Fruit fly (Drosophila melanogaster) whole organism, embryonic: ENCODE data around the gene Ste12DOR.

Experiments used
- Blimp-1 ChIP-seq: fragments of 200-800 bp; sonication (Bioruptor generic); optimal IDR thresholded peaks from 3 replicates; lab custom pipeline; 2018; ENCODE audit warnings: missing biosample characterization, missing genetic modification characterization, mild to moderate bottlenecking, moderate library complexity, missing genetic modification reagents
- CG10431 ChIP-seq: fragments of 200-800 bp; sonication (Bioruptor generic); optimal IDR thresholded peaks from 3 replicates; lab custom pipeline; 2018; ENCODE audit warnings: missing biosample characterization, mild to moderate bottlenecking, missing genetic modification characterization
- CG11247 ChIP-seq: fragments of 200-800 bp; sonication (Bioruptor generic); IDR thresholded peaks from 2 replicates; pipeline ENCODE4 v1.3.6; 2022; ENCODE audit warnings: missing biosample characterization, missing genetic modification characterization
- CG13287 ChIP-seq: fragments of 200-800 bp; sonication (Bioruptor generic); IDR thresholded peaks from 2 replicates; pipeline ENCODE4 v1.3.6; 2022; ENCODE audit warnings: missing biosample characterization, missing genetic modification characterization; ENCODE audit not compliant: partially characterized antibody
- CG15011 ChIP-seq: fragments of 200-800 bp; sonication (Bioruptor generic); optimal IDR thresholded peaks from 3 replicates; lab custom pipeline; 2018; ENCODE audit warnings: missing biosample characterization, mild to moderate bottlenecking, missing genetic modification characterization
- CG1647 ChIP-seq: fragments of 200-800 bp; sonication (Bioruptor generic); optimal IDR thresholded peaks from 3 replicates; lab custom pipeline; 2016; ENCODE audit warnings: missing biosample characterization, missing genetic modification characterization
- CG17568 ChIP-seq: fragments of 200-800 bp; sonication (Bioruptor generic); optimal IDR thresholded peaks from 2 replicates; lab custom pipeline; 2018; ENCODE audit warnings: missing biosample characterization, mild to moderate bottlenecking, missing genetic modification characterization, moderate library complexity
- CG17802 ChIP-seq: fragments of 200-800 bp; sonication (Bioruptor generic); optimal IDR thresholded peaks from 2 replicates; lab custom pipeline; 2018; ENCODE audit warnings: missing biosample characterization, mild to moderate bottlenecking, missing genetic modification characterization, moderate library complexity
- CG2712 ChIP-seq: fragments of 200-800 bp; optimal IDR thresholded peaks from 3 replicates; lab custom pipeline; 2019; ENCODE audit warnings: missing biosample characterization, mild to moderate bottlenecking, missing genetic modification characterization, moderate library complexity
- CG2875 ChIP-seq: fragments of 200-800 bp; sonication (Bioruptor generic); optimal IDR thresholded peaks from 2 replicates; lab custom pipeline; 2017; ENCODE audit warnings: missing biosample characterization, mild to moderate bottlenecking, missing genetic modification characterization, missing genetic modification reagents
- CG32772 ChIP-seq: fragments of 200-800 bp; sonication (Bioruptor generic); IDR thresholded peaks from 2 replicates; pipeline ENCODE4 v1.3.6; 2022; ENCODE audit warnings: missing biosample characterization, missing genetic modification characterization
- CG6689 ChIP-seq: fragments of 200-800 bp; sonication (Bioruptor generic); IDR thresholded peaks from 2 replicates; pipeline ENCODE4 v1.3.6; 2022; ENCODE audit warnings: missing biosample characterization, missing genetic modification characterization
- CG7357 ChIP-seq: fragments of 200-800 bp; sonication (Bioruptor generic); IDR thresholded peaks from 3 replicates; pipeline ENCODE4 v1.3.6; 2022; ENCODE audit warnings: missing biosample characterization, missing genetic modification characterization
- CkIIα-i1 ChIP-seq: fragments of 200-800 bp; sonication (Bioruptor generic); IDR thresholded peaks from 2 replicates; pipeline ENCODE4 v1.3.6; 2022; ENCODE audit warnings: missing biosample characterization, missing genetic modification characterization
- Dll ChIP-seq: fragments of 200-800 bp; sonication (Bioruptor generic); IDR thresholded peaks from 4 replicates; pipeline ENCODE4 v1.3.6; 2022; ENCODE audit warnings: missing biosample characterization, missing genetic modification characterization; ENCODE audit not compliant: partially characterized antibody
- Fer1 ChIP-seq: fragments of 200-800 bp; sonication (Bioruptor generic); optimal IDR thresholded peaks from 2 replicates; lab custom pipeline; 2017; ENCODE audit warnings: missing biosample characterization, mild to moderate bottlenecking, missing genetic modification characterization
- Fer3 ChIP-seq: fragments of 200-800 bp; sonication (Bioruptor generic); optimal IDR thresholded peaks from 2 replicates; lab custom pipeline; 2018; ENCODE audit warnings: missing biosample characterization, mild to moderate bottlenecking, missing genetic modification characterization, moderate library complexity
- GATAe ChIP-seq: fragments of 200-800 bp; sonication (Bioruptor generic); conservative IDR thresholded peaks from 2 replicates; pipeline ENCODE4 v1.3.6; 2022; ENCODE audit warnings: missing biosample characterization, missing genetic modification characterization
- HLH4C ChIP-seq: fragments of 200-800 bp; sonication (Bioruptor generic); IDR thresholded peaks from 3 replicates; pipeline ENCODE4 v1.3.6; 2022; ENCODE audit warnings: missing biosample characterization, missing genetic modification characterization; ENCODE audit not compliant: partially characterized antibody
- Hey ChIP-seq: fragments of 200-800 bp; sonication (Bioruptor generic); optimal IDR thresholded peaks from 3 replicates; lab custom pipeline; 2018; ENCODE audit warnings: missing biosample characterization, mild to moderate bottlenecking, missing genetic modification characterization
- Lhr ChIP-seq: fragments of 200-800 bp; sonication (Bioruptor generic); optimal IDR thresholded peaks from 3 replicates; lab custom pipeline; 2017; ENCODE audit warnings: mild to moderate bottlenecking, missing biosample characterization, missing genetic modification reagents, missing genetic modification characterization
- Lim3 ChIP-seq: fragments of 200-800 bp; sonication (Bioruptor generic); IDR thresholded peaks from 2 replicates; pipeline ENCODE4 v1.3.6; 2022; ENCODE audit warnings: missing biosample characterization, missing genetic modification characterization
- MESR4 ChIP-seq: fragments of 200-800 bp; sonication (Bioruptor generic); optimal IDR thresholded peaks from 2 replicates; lab custom pipeline; 2018; ENCODE audit warnings: missing biosample characterization, mild to moderate bottlenecking, missing genetic modification characterization, moderate library complexity
- MTF-1 ChIP-seq: fragments of 200-800 bp; sonication (Bioruptor generic); optimal IDR thresholded peaks from 2 replicates; lab custom pipeline; 2018; ENCODE audit warnings: missing biosample characterization, mild to moderate bottlenecking, missing genetic modification characterization, borderline replicate concordance
- Max ChIP-seq: fragments of 200-800 bp; sonication (Bioruptor generic); optimal IDR thresholded peaks from 2 replicates; lab custom pipeline; 2016; ENCODE audit warnings: missing biosample characterization, mild to moderate bottlenecking, missing genetic modification characterization
- Stat92E ChIP-seq, 3 experiments: fragments of >200 bp in 2 of 3; fragments of 200-800 bp in 1 of 3; sonication (Bioruptor generic) in 1 of 3; optimal IDR thresholded peaks; 2 replicates each; lab custom pipeline; 2017 to 2019; ENCODE audit warnings: missing biosample characterization in 3 of 3, missing genetic modification characterization in 3 of 3, mild to moderate bottlenecking in 1 of 3, moderate library complexity in 1 of 3
- YL-1 ChIP-seq: fragments of 200-800 bp; sonication (Bioruptor generic); optimal IDR thresholded peaks from 3 replicates; lab custom pipeline; 2017; ENCODE audit warnings: missing biosample characterization, mild to moderate bottlenecking, missing genetic modification characterization
- az2 ChIP-seq: fragments of 200-800 bp; sonication (Bioruptor generic); optimal IDR thresholded peaks from 3 replicates; lab custom pipeline; 2016; ENCODE audit warnings: missing biosample characterization, missing genetic modification characterization
- caup ChIP-seq: fragments of 200-800 bp; sonication (Bioruptor generic); optimal IDR thresholded peaks from 3 replicates; lab custom pipeline; 2017; ENCODE audit warnings: missing biosample characterization, mild to moderate bottlenecking, missing genetic modification characterization, moderate library complexity; ENCODE audit not compliant: severe bottlenecking
- crol ChIP-seq: fragments of 200-800 bp; sonication (Bioruptor generic); IDR thresholded peaks from 2 replicates; pipeline ENCODE4 v1.3.6; 2022; ENCODE audit warnings: missing biosample characterization, missing genetic modification characterization
- cwo ChIP-seq: fragments of 200-800 bp; sonication (Bioruptor generic); optimal IDR thresholded peaks from 3 replicates; lab custom pipeline; 2017; ENCODE audit warnings: missing biosample characterization, missing genetic modification characterization, mild to moderate bottlenecking, moderate library complexity, missing genetic modification reagents
- dan ChIP-seq: fragments of 200-800 bp; sonication (Bioruptor generic); IDR thresholded peaks from 2 replicates; pipeline ENCODE4 v1.3.6; 2022; ENCODE audit warnings: missing biosample characterization, missing genetic modification characterization
- exex ChIP-seq: fragments of 200-800 bp; sonication (Bioruptor generic); optimal IDR thresholded peaks from 4 replicates; lab custom pipeline; 2018; ENCODE audit warnings: missing biosample characterization, mild to moderate bottlenecking, missing genetic modification characterization, moderate library complexity
- gcm ChIP-seq: fragments of 200-800 bp; sonication (Bioruptor generic); optimal IDR thresholded peaks from 2 replicates; lab custom pipeline; 2019; ENCODE audit warnings: missing biosample characterization, mild to moderate bottlenecking, missing genetic modification characterization, moderate library complexity
- hth ChIP-seq: fragments of >200 bp; optimal IDR thresholded peaks from 2 replicates; lab custom pipeline; 2017; ENCODE audit warnings: inconsistent platforms
- jing ChIP-seq: fragments of 200-800 bp; sonication (Bioruptor generic); optimal IDR thresholded peaks from 2 replicates; lab custom pipeline; 2018; ENCODE audit warnings: missing biosample characterization, mild to moderate bottlenecking, missing genetic modification characterization
- knrl ChIP-seq: fragments of 200-800 bp; sonication (Bioruptor generic); IDR thresholded peaks from 3 replicates; pipeline ENCODE4 v1.3.6; 2022; ENCODE audit warnings: missing biosample characterization, missing genetic modification characterization; ENCODE audit not compliant: partially characterized antibody
- lbe ChIP-seq: fragments of 200-800 bp; sonication (Bioruptor generic); optimal IDR thresholded peaks from 2 replicates; lab custom pipeline; 2016; ENCODE audit warnings: missing biosample characterization, mild to moderate bottlenecking, missing genetic modification characterization
- onecut ChIP-seq: fragments of 200-800 bp; sonication (Bioruptor generic); IDR thresholded peaks from 2 replicates; pipeline ENCODE4 v1.3.6; 2022; ENCODE audit warnings: missing biosample characterization, missing genetic modification characterization
- sc ChIP-seq, 3 experiments: fragments of >200 bp in 2 of 3; fragments of 200-800 bp in 1 of 3; sonication (Bioruptor generic) in 1 of 3; optimal IDR thresholded peaks; 2 replicates in 2 of 3; 3 replicates in 1 of 3; lab custom pipeline; 2017; ENCODE audit warnings: mild to moderate bottlenecking in 1 of 3, missing biosample characterization in 1 of 3, missing genetic modification characterization in 1 of 3, missing genetic modification reagents in 1 of 3
- seq ChIP-seq: fragments of 200-800 bp; sonication (Bioruptor generic); IDR thresholded peaks from 2 replicates; pipeline ENCODE4 v1.3.6; 2022; ENCODE audit warnings: missing biosample characterization, missing genetic modification characterization
- sisA ChIP-seq: fragments of 200-800 bp; sonication (Bioruptor generic); IDR thresholded peaks from 2 replicates; pipeline ENCODE4 v1.3.6; 2022; ENCODE audit warnings: missing biosample characterization, missing genetic modification characterization
- sr ChIP-seq: fragments of 200-800 bp; sonication (Bioruptor generic); IDR thresholded peaks from 3 replicates; pipeline ENCODE4 v1.3.6; 2022; ENCODE audit warnings: missing biosample characterization, missing genetic modification characterization
- sug ChIP-seq: fragments of 200-800 bp; optimal IDR thresholded peaks from 2 replicates; lab custom pipeline; 2019; ENCODE audit warnings: missing biosample characterization, mild to moderate bottlenecking, missing genetic modification characterization, moderate library complexity
- unc-4 ChIP-seq: fragments of 200-800 bp; sonication (Bioruptor generic); IDR thresholded peaks from 2 replicates; pipeline ENCODE4 v1.3.6; 2022; ENCODE audit warnings: missing biosample characterization, missing genetic modification characterization; ENCODE audit not compliant: partially characterized antibody
- z ChIP-seq: fragments of 200-800 bp; sonication (Bioruptor generic); IDR thresholded peaks from 3 replicates; pipeline ENCODE4 v1.3.6; 2022; ENCODE audit warnings: missing biosample characterization, missing genetic modification characterization
- zfh1 ChIP-seq: fragments of 200-800 bp; sonication (Bioruptor generic); IDR thresholded peaks from 3 replicates; pipeline ENCODE4 v1.3.6; 2022; ENCODE audit warnings: missing biosample characterization, missing genetic modification characterization

Ste12DOR gene

dm6 chrX:13995977-13996723 lies 3.9 kb upstream of the Ste12DOR start, which contains the start of gene ben (continued):
- TF ChIP-seq CG10431 (GFP tag; lab: Kevin White, UChicago) (peak; percentile 36), lbe (no peak), Stat92E (GFP tag; optimal IDR thresholded peaks at IDR 0.05; lab: Kevin White, UChicago) (no peak), onecut (GFP tag; lab: Robert Waterston, UW) (peak; percentile 70), Blimp-1 (peak; percentile 66), HLH4C (GFP tag; lab: Robert Waterston, UW) (no peak), Fer3 (peak; percentile 75), unc-4 (GFP tag; lab: Robert Waterston, UW) (no peak), sug (tag; lab: Kevin White, UChicago) (peak; percentile 89), hth (lab: Kevin White, UChicago) (no peak), Max (GFP tag; lab: Kevin White, UChicago) (peak; percentile 64), caup (peak; percentile 77), GATAe (no peak), Fer1 (GFP tag; lab: Kevin White, UChicago) (no peak), MESR4 (GFP tag; lab: Kevin White, UChicago) (peak; percentile 27), Lim3 (peak; percentile 48; the same call in 1 of the 2 replicates), Dll (GFP tag; lab: Robert Waterston, UW) (no peak), sr (no peak), crol (GFP tag; lab: Robert Waterston, UW) (0 out of 2 replicates have a peak, but pooled peaks have one; percentile 17), sisA (GFP tag; lab: Robert Waterston, UW) (peak; percentile 83), CG17568 (peak; percentile 45), YL-1 (GFP tag; lab: Kevin White, UChicago) (peak; percentile 50), dan (GFP tag; lab: Robert Waterston, UW) (no peak; the same call in 1 of the 2 replicates), z (GFP tag; lab: Robert Waterston, UW) (no peak), CG1647 (GFP tag; lab: Kevin White, UChicago) (peak; percentile 68), zfh1 (GFP tag; lab: Robert Waterston, UW) (peak; percentile 78), az2 (GFP tag; lab: Kevin White, UChicago) (peak; percentile 82), knrl (GFP tag; lab: Robert Waterston, UW) (no peak), cwo (peak; percentile 59), Hey (peak; percentile 52), CG7357 (GFP tag; lab: Robert Waterston, UW) (peak; percentile 80), sc (optimal IDR thresholded peaks at IDR 0.05; lab: Kevin White, UChicago) (no peak), sc (GFP tag; optimal IDR thresholded peaks at IDR 0.05; lab: Kevin White, UChicago) (peak; percentile 63), jing (GFP tag; lab: Kevin White, UChicago) (peak; percentile 67), CG32772 (GFP tag; lab: Robert Waterston, UW) (peak; percentile 83), seq (no peak; the same call in 1 of the 2 replicates), exex (tag; lab: Kevin White, UChicago) (peak; percentile 10), CG13287 (no peak), CG2875 (GFP tag; lab: Kevin White, UChicago) (peak; percentile 51), CG6689 (GFP tag; lab: Robert Waterston, UW) (peak; percentile 86), gcm (GFP tag; lab: Kevin White, UChicago) (peak; percentile 54), Lhr (GFP tag; lab: Kevin White, UChicago) (peak; percentile 67), CG11247 (GFP tag; lab: Robert Waterston, UW) (peak; percentile 58), CG15011 (GFP tag; lab: Kevin White, UChicago) (peak; percentile 59), CkIIα-i1 (GFP tag; lab: Robert Waterston, UW) (no peak), CG17802 (tag; lab: Kevin White, UChicago) (peak; percentile 42), CG2712 (peak; percentile 87), MTF-1 (peak; percentile 46)
